Fruit fly (Drosophila melanogaster) whole organism, prepupa: ENCODE data around the gene dpr19.

Source experiments
- CG3032 ChIP-seq: fragments of 200-800 bp; optimal IDR thresholded peaks from 2 replicates; lab custom pipeline; 2019; ENCODE audit warnings: missing biosample characterization, mild to moderate bottlenecking, missing genetic modification characterization, moderate library complexity
- CG6854 ChIP-seq: fragments of 200-800 bp; sonication (Bioruptor generic); optimal IDR thresholded peaks from 2 replicates; lab custom pipeline; 2017; ENCODE audit warnings: missing biosample characterization, mild to moderate bottlenecking, missing genetic modification characterization
- Sox15 ChIP-seq: fragments of 200-800 bp; sonication (Bioruptor generic); optimal IDR thresholded peaks from 3 replicates; lab custom pipeline; 2016; ENCODE audit warnings: missing biosample characterization, missing genetic modification characterization
- net ChIP-seq: fragments of 200-800 bp; sonication (Bioruptor generic); optimal IDR thresholded peaks from 3 replicates; lab custom pipeline; 2016; ENCODE audit warnings: missing biosample characterization, missing genetic modification characterization

DNA sequence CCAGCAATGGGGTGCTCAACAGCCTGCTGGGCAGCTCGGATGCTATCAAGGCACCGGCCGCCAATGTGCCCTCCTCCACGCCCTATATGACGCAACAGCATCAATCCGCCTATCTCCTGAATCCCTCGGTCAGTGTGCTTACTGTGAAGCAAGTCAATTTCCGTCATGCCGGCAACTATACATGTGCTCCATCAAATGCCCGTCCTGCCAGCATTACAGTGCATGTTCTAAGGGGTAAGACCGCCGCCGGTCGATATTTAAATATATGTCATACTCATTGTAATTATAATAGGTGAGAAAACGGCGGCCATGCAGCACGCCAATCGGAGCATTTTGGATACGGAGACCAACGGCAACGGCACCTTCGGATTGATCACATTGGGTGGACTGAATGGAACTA is 2.7 kb downstream of the dpr19 start:
- no peak for TF ChIP-seq CG3032 (tag; lab: Kevin White, UChicago)
- TF ChIP-seq net: no peak
- TF ChIP-seq Sox15 (GFP tag; lab: Kevin White, UChicago): no peak
- TF ChIP-seq CG6854 (GFP tag; lab: Kevin White, UChicago): no peak
